Worm (Caenorhabditis elegans) whole organism, young adult: Measurements from ENCODE around the gene B0250.5.
A peak's percentile ranks its signal among the peaks of the same experiment; 100 is the strongest.

Experiments
- B0019.2 ChIP-seq: fragments of 200-800 bp; sonication (Bioruptor generic); conservative IDR thresholded peaks from 2 replicates; pipeline ENCODE4 v1.3.6; 2022; ENCODE audit warnings: missing genetic modification reagents, missing genetic modification characterization, missing compliant biosample characterization
- B0035.1 ChIP-seq: sonication (generic microtip); optimal IDR thresholded peaks from 2 replicates; lab custom pipeline; 2016; ENCODE audit warnings: missing genetic modification characterization, mild to moderate bottlenecking, missing compliant biosample characterization, missing genotype, missing genetic modification reagents
- B0261.1 ChIP-seq: sonication (generic microtip); optimal IDR thresholded peaks from 2 replicates; lab custom pipeline; 2016; ENCODE audit warnings: mild to moderate bottlenecking, missing genetic modification characterization, moderate library complexity, missing compliant biosample characterization
- B0336.3 ChIP-seq: fragments of 200-800 bp; sonication (Bioruptor generic); IDR thresholded peaks from 2 replicates; pipeline ENCODE4 v1.3.6; 2022; ENCODE audit warnings: missing genetic modification characterization, missing compliant biosample characterization
- D2030.7 ChIP-seq: fragments of 200-800 bp; sonication (Bioruptor generic); IDR thresholded peaks from 2 replicates; pipeline ENCODE4 v1.3.6; 2022; ENCODE audit warnings: missing genetic modification reagents, missing genetic modification characterization, missing compliant biosample characterization
- F22D6.2 ChIP-seq: sonication (generic microtip); optimal IDR thresholded peaks from 2 replicates; lab custom pipeline; 2016; ENCODE audit warnings: mild to moderate bottlenecking, missing genetic modification characterization, missing compliant biosample characterization
- F23B12.7 ChIP-seq: sonication (generic microtip); optimal IDR thresholded peaks from 2 replicates; lab custom pipeline; 2017; ENCODE audit warnings: missing genetic modification characterization, mild to moderate bottlenecking, missing compliant biosample characterization, antibody characterized with exemption, moderate library complexity; ENCODE audit not compliant: insufficient read depth
- F37B4.10 ChIP-seq: fragments of 200-800 bp; sonication (Bioruptor generic); IDR thresholded peaks from 2 replicates; pipeline ENCODE4 v1.3.6; 2022; ENCODE audit warnings: missing genetic modification characterization, missing compliant biosample characterization
- F39B2.1 ChIP-seq: fragments of 200-800 bp; sonication (Bioruptor generic); IDR thresholded peaks from 2 replicates; pipeline ENCODE4 v1.3.6; 2022; ENCODE audit warnings: missing genetic modification reagents, missing genetic modification characterization, missing compliant biosample characterization
- F57C9.4 ChIP-seq: sonication (generic microtip); optimal IDR thresholded peaks from 2 replicates; lab custom pipeline; 2017; ENCODE audit warnings: mild to moderate bottlenecking, missing genetic modification characterization, missing compliant biosample characterization
- T07F8.4 ChIP-seq: sonication (generic microtip); optimal IDR thresholded peaks from 2 replicates; lab custom pipeline; 2016; ENCODE audit warnings: mild to moderate bottlenecking, missing genetic modification characterization, moderate library complexity, missing compliant biosample characterization
- Y53F4B.3 ChIP-seq: fragments of 200-800 bp; sonication (Bioruptor generic); IDR thresholded peaks from 2 replicates; pipeline ENCODE4 v1.3.6; 2022; ENCODE audit warnings: missing genetic modification reagents, missing genetic modification characterization, missing compliant biosample characterization
- Y67H2A.10 ChIP-seq: fragments of 200-800 bp; sonication (Bioruptor generic); conservative IDR thresholded peaks from 2 replicates; pipeline ENCODE4 v1.3.6; 2022; ENCODE audit warnings: missing genetic modification reagents, missing genetic modification characterization, missing compliant biosample characterization
- ZK185.1 ChIP-seq: sonication (generic microtip); optimal IDR thresholded peaks from 2 replicates; lab custom pipeline; 2016; ENCODE audit warnings: mild to moderate bottlenecking, missing genetic modification characterization, missing compliant biosample characterization; ENCODE audit not compliant: poor library complexity, severe bottlenecking
- aptf-2 ChIP-seq: fragments of 200-800 bp; sonication (Bioruptor generic); conservative IDR thresholded peaks from 2 replicates; pipeline ENCODE4 v1.3.6; 2022; ENCODE audit warnings: missing genetic modification reagents, missing genetic modification characterization, missing compliant biosample characterization
- attf-5 ChIP-seq: fragments of 200-800 bp; sonication (Bioruptor generic); optimal IDR thresholded peaks from 2 replicates; lab custom pipeline; 2018; ENCODE audit warnings: mild to moderate bottlenecking, missing genetic modification characterization, missing compliant biosample characterization
- attf-6 ChIP-seq: fragments of 200-800 bp; sonication (Bioruptor generic); IDR thresholded peaks from 2 replicates; pipeline ENCODE4 v1.3.6; 2022; ENCODE audit warnings: missing genetic modification reagents, missing genetic modification characterization, missing compliant biosample characterization
- bed-1 ChIP-seq: fragments of 200-800 bp; sonication (Bioruptor generic); IDR thresholded peaks from 2 replicates; pipeline ENCODE4 v1.3.6; 2022; ENCODE audit warnings: missing genetic modification reagents, missing genetic modification characterization, missing compliant biosample characterization
- ccch-3 ChIP-seq: fragments of 200-800 bp; sonication (Bioruptor generic); optimal IDR thresholded peaks from 2 replicates; lab custom pipeline; 2018; ENCODE audit warnings: mild to moderate bottlenecking, missing genetic modification characterization, missing compliant biosample characterization
- cebp-1 ChIP-seq, 2 experiments: fragments of 200-800 bp in 1 of 2; sonication (Bioruptor generic) in 1 of 2; sonication (generic microtip) in 1 of 2; IDR thresholded peaks in 1 of 2; optimal IDR thresholded peaks in 1 of 2; 2 replicates each; pipeline versions ENCODE4 v1.3.6 to Lab custom; 2017 to 2022; ENCODE audit warnings: missing compliant biosample characterization in 2 of 2, missing genetic modification characterization in 2 of 2, mild to moderate bottlenecking in 1 of 2, missing genetic modification reagents in 1 of 2, moderate library complexity in 1 of 2
- ceh-100 ChIP-seq: fragments of 200-800 bp; sonication (Bioruptor generic); IDR thresholded peaks from 2 replicates; pipeline ENCODE4 v1.3.6; 2022; ENCODE audit warnings: missing genetic modification reagents, missing genetic modification characterization, missing compliant biosample characterization
- ceh-40 ChIP-seq: fragments of 200-800 bp; sonication (Bioruptor generic); IDR thresholded peaks from 2 replicates; pipeline ENCODE4 v1.3.6; 2022; ENCODE audit warnings: missing genetic modification characterization, missing compliant biosample characterization
- egl-44 ChIP-seq: fragments of 200-800 bp; sonication (Bioruptor generic); IDR thresholded peaks from 2 replicates; pipeline ENCODE4 v1.3.6; 2022; ENCODE audit warnings: missing genetic modification reagents, missing genetic modification characterization, missing compliant biosample characterization
- him-1 ChIP-seq: sonication (generic microtip); optimal IDR thresholded peaks from 2 replicates; lab custom pipeline; 2016; ENCODE audit warnings: missing genotype, missing genetic modification reagents, missing genetic modification characterization, missing compliant biosample characterization
- hlh-26 ChIP-seq: fragments of 200-800 bp; sonication (Bioruptor generic); conservative IDR thresholded peaks from 2 replicates; pipeline ENCODE4 v1.3.6; 2022; ENCODE audit warnings: missing genetic modification reagents, missing genetic modification characterization, missing compliant biosample characterization
- hmg-20 ChIP-seq: fragments of 200-800 bp; sonication (Bioruptor generic); IDR thresholded peaks from 2 replicates; pipeline ENCODE4 v1.3.6; 2022; ENCODE audit warnings: missing genetic modification reagents, missing genetic modification characterization, missing compliant biosample characterization
- hrde-1 ChIP-seq: sonication (generic microtip); optimal IDR thresholded peaks from 2 replicates; lab custom pipeline; 2016; ENCODE audit warnings: missing genetic modification characterization, mild to moderate bottlenecking, missing compliant biosample characterization, moderate library complexity, missing genotype, missing genetic modification reagents, borderline replicate concordance
- hsf-1 ChIP-seq: fragments of 200-800 bp; sonication (Bioruptor generic); IDR thresholded peaks from 2 replicates; pipeline ENCODE4 v1.3.6; 2022; ENCODE audit warnings: missing genetic modification reagents, missing genetic modification characterization, missing compliant biosample characterization
- let-607 ChIP-seq, 2 experiments: fragments of 200-800 bp in 1 of 2; sonication (Bioruptor generic) in 1 of 2; sonication (generic microtip) in 1 of 2; optimal IDR thresholded peaks; 2 replicates each; lab custom pipeline; 2016 to 2018; ENCODE audit warnings: mild to moderate bottlenecking in 2 of 2, missing compliant biosample characterization in 2 of 2, missing genetic modification characterization in 2 of 2, moderate library complexity in 2 of 2, missing genotype in 1 of 2
- lin-40 ChIP-seq: sonication (generic microtip); optimal IDR thresholded peaks from 2 replicates; lab custom pipeline; 2016; ENCODE audit warnings: missing genetic modification characterization, mild to moderate bottlenecking, missing compliant biosample characterization, missing genotype, missing genetic modification reagents
- lir-1 ChIP-seq: fragments of 200-800 bp; sonication (Bioruptor generic); conservative IDR thresholded peaks from 2 replicates; pipeline ENCODE4 v1.3.6; 2022; ENCODE audit warnings: missing genetic modification reagents, missing genetic modification characterization, missing compliant biosample characterization
- madf-3 ChIP-seq: fragments of 200-800 bp; sonication (Bioruptor generic); IDR thresholded peaks from 2 replicates; pipeline ENCODE4 v1.3.6; 2022; ENCODE audit warnings: missing genetic modification reagents, missing genetic modification characterization, missing compliant biosample characterization
- madf-8 ChIP-seq: fragments of 200-800 bp; sonication (Bioruptor generic); conservative IDR thresholded peaks from 2 replicates; pipeline ENCODE4 v1.3.6; 2022; ENCODE audit warnings: missing genetic modification reagents, missing genetic modification characterization, missing compliant biosample characterization
- mes-4 ChIP-seq: sonication (generic microtip); optimal IDR thresholded peaks from 2 replicates; lab custom pipeline; 2016; ENCODE audit warnings: missing genotype, missing genetic modification characterization, missing compliant biosample characterization
- nhr-27 ChIP-seq: fragments of 200-800 bp; sonication (Bioruptor generic); optimal IDR thresholded peaks from 2 replicates; lab custom pipeline; 2018; ENCODE audit warnings: mild to moderate bottlenecking, missing genetic modification characterization, moderate library complexity, missing compliant biosample characterization
- pha-4 ChIP-seq: fragments of 150-350 bp; sonication (generic microtip); optimal IDR thresholded peaks from 2 replicates; lab custom pipeline; 2014; ENCODE audit warnings: missing biosample characterization, missing genetic modification reagents, missing genetic modification characterization
- rcor-1 ChIP-seq: fragments of 200-800 bp; sonication (Bioruptor generic); IDR thresholded peaks from 2 replicates; pipeline ENCODE4 v1.3.6; 2022; ENCODE audit warnings: missing genetic modification reagents, missing genetic modification characterization, missing compliant biosample characterization
- rec-8 ChIP-seq, 2 experiments: sonication (generic microtip); optimal IDR thresholded peaks; 2 replicates each; lab custom pipeline; 2016; ENCODE audit warnings: mild to moderate bottlenecking in 2 of 2, missing genetic modification characterization in 2 of 2, missing genetic modification reagents in 2 of 2, missing genotype in 2 of 2, missing biosample characterization in 1 of 2, missing compliant biosample characterization in 1 of 2, moderate library complexity in 1 of 2
- repo-1 ChIP-seq: sonication (generic microtip); optimal IDR thresholded peaks from 2 replicates; lab custom pipeline; 2017; ENCODE audit warnings: mild to moderate bottlenecking, missing genetic modification characterization, missing compliant biosample characterization
- sdz-38 ChIP-seq: sonication (generic microtip); optimal IDR thresholded peaks from 2 replicates; lab custom pipeline; 2016; ENCODE audit warnings: missing genotype, missing genetic modification characterization, missing compliant biosample characterization
- snpc-1.3 ChIP-seq: sonication (generic microtip); optimal IDR thresholded peaks from 2 replicates; lab custom pipeline; 2017; ENCODE audit warnings: missing genetic modification characterization, mild to moderate bottlenecking, missing compliant biosample characterization, antibody characterized with exemption, moderate library complexity, missing genotype, missing genetic modification reagents; ENCODE audit not compliant: insufficient read depth
- somi-1 ChIP-seq: fragments of 200-800 bp; sonication (Bioruptor generic); optimal IDR thresholded peaks from 2 replicates; lab custom pipeline; 2018; ENCODE audit warnings: mild to moderate bottlenecking, missing genetic modification characterization, missing compliant biosample characterization
- tbp1 ChIP-seq: fragments of 200-800 bp; sonication (Bioruptor generic); optimal IDR thresholded peaks from 2 replicates; lab custom pipeline; 2018; ENCODE audit warnings: mild to moderate bottlenecking, missing genetic modification characterization, missing compliant biosample characterization
- tlf-1 ChIP-seq: fragments of 200-800 bp; sonication (Bioruptor generic); optimal IDR thresholded peaks from 2 replicates; lab custom pipeline; 2018; ENCODE audit warnings: mild to moderate bottlenecking, missing genetic modification characterization, missing compliant biosample characterization
- zfh-2 ChIP-seq: fragments of 200-800 bp; sonication (Bioruptor generic); conservative IDR thresholded peaks from 2 replicates; pipeline ENCODE4 v1.3.6; 2022; ENCODE audit warnings: missing genetic modification reagents, missing genetic modification characterization, missing compliant biosample characterization
- zim-3 ChIP-seq: sonication (generic microtip); optimal IDR thresholded peaks from 2 replicates; lab custom pipeline; 2017; ENCODE audit warnings: mild to moderate bottlenecking, missing genetic modification characterization, moderate library complexity, missing compliant biosample characterization

B0250.5 gene

ce11 chrV:20497537-20497936 lies 3.8 kb downstream of the B0250.5 start (continued):
- TF ChIP-seq zfh-2 (GFP tag; lab: Robert Waterston, UW) (no peak), somi-1 (GFP tag; lab: Kevin White, UChicago) (no peak), tlf-1 (peak; percentile 67), B0261.1 (tag; lab: Kevin White, UChicago) (no peak), F37B4.10 (GFP tag; lab: Robert Waterston, UW) (no peak), aptf-2 (no peak), B0336.3 (GFP tag; lab: Robert Waterston, UW) (peak; percentile 89), egl-44 (GFP tag; lab: Robert Waterston, UW) (no peak; the same call in 1 of the 2 replicates), let-607 (tag; optimal IDR thresholded peaks at IDR 0.05; lab: Kevin White, UChicago) (peak in 1 of 2 experiments; percentile 72), madf-8 (peak; percentile 59), him-1 (tag; lab: Kevin White, UChicago) (no peak), B0035.1 (peak; percentile 30), hrde-1 (tag; lab: Kevin White, UChicago) (no peak), repo-1 (peak; percentile 92), bed-1 (GFP tag; lab: Robert Waterston, UW) (0 out of 2 replicates have a peak, but pooled peaks have one; percentile 60), hsf-1 (GFP tag; lab: Robert Waterston, UW) (peak; percentile 51; the same call in 1 of the 2 replicates)

DNA sequence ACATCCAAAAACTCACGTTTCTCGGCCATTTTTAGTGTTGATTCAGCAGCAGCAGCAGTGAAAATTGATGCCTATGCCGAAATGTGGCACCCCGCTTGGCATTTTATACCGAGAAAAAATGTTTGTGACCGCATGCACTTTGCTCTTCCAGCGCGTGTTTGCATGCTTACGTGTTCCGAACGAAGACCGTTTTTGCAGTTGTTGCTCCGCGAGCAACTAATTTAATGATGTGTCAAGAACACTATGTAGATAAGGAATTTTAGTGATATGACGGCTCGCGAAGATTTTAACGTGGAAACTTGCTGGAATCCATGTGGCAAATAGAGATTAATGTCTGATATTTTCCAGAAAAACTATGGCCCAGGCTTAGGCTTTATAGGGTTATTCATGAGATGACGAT lies 5.3 kb downstream of the B0250.5 start, which contains the start of gene dct-16:
Gene dct-16, minus strand, starts transcription at position 78 of the 400 bp plus-strand sequence.
- TF ChIP-seq ccch-3 (no peak), Y53F4B.3 (GFP tag; lab: Robert Waterston, UW) (no peak), attf-5 (GFP tag; lab: Kevin White, UChicago) (no peak), sdz-38 (no peak), ceh-40 (GFP tag; lab: Robert Waterston, UW) (no peak), lir-1 (no peak), T07F8.4 (tag; lab: Kevin White, UChicago) (no peak), pha-4 (no peak), tbp1 (peak; percentile 41), D2030.7 (GFP tag; lab: Robert Waterston, UW) (no peak), ZK185.1 (tag; lab: Kevin White, UChicago) (no peak), ceh-100 (GFP tag; lab: Robert Waterston, UW) (no peak), zim-3 (no peak), B0019.2 (GFP tag; lab: Robert Waterston, UW) (no peak), nhr-27 (no peak), him-1 (tag; lab: Kevin White, UChicago) (no peak), cebp-1 (GFP tag; IDR thresholded peaks at IDR 0.05; lab: Robert Waterston, UW) (no peak), cebp-1 (tag; optimal IDR thresholded peaks at IDR 0.05; lab: Kevin White, UChicago) (no peak), madf-3 (GFP tag; lab: Robert Waterston, UW) (no peak), F57C9.4 (no peak), attf-6 (GFP tag; lab: Robert Waterston, UW) (no peak), hmg-20 (GFP tag; lab: Robert Waterston, UW) (no peak), F39B2.1 (no peak), F22D6.2 (no peak), rec-8 (tag; optimal IDR thresholded peaks at IDR 0.05; lab: Kevin White, UChicago) (no peak), Y67H2A.10 (GFP tag; lab: Robert Waterston, UW) (no peak), lin-40 (tag; lab: Kevin White, UChicago) (no peak), hlh-26 (GFP tag; lab: Robert Waterston, UW) (no peak), mes-4 (no peak), snpc-1.3 (tag; lab: Kevin White, UChicago) (no peak), F23B12.7 (tag; lab: Kevin White, UChicago) (no peak), rcor-1 (GFP tag; lab: Robert Waterston, UW) (no peak)
